Fruit fly (Drosophila melanogaster): Measurements from ENCODE around the gene jar.

jar gene

dm6 chr3R:24226744-24227143 lies 44.3 kb downstream of the jar start, which contains the start of the genes Spps and CG13609 (continued):
- TF ChIP-seq CG11762 (GFP tag; optimal IDR thresholded peaks at IDR 0.05; ENCODE audit: insufficient read depth) (no peak), Blimp-1 (GFP tag; optimal IDR thresholded peaks at IDR 0.05) (peak; percentile 98), cyc (GFP tag; optimal IDR thresholded peaks at IDR 0.05) (no peak), achi (GFP tag; optimal IDR thresholded peaks at IDR 0.05) (peak; percentile 52), CG8319 (GFP tag; optimal IDR thresholded peaks at IDR 0.05) (no peak), Ets96B (tag; optimal IDR thresholded peaks at IDR 0.05) (no peak), ss (GFP tag; optimal IDR thresholded peaks at IDR 0.05) (no peak), CG6276 (GFP tag; optimal IDR thresholded peaks at IDR 0.05) (no peak), Gug (GFP tag; IDR thresholded peaks at IDR 0.05) (no peak), CG11902 (GFP tag; optimal IDR thresholded peaks at IDR 0.05) (no peak), Smox (GFP tag; optimal IDR thresholded peaks at IDR 0.05) (no peak), CG6792 (GFP tag; optimal IDR thresholded peaks at IDR 0.05) (no peak), net (GFP tag; optimal IDR thresholded peaks at IDR 0.05) (no peak), CG34406 (GFP tag; optimal IDR thresholded peaks at IDR 0.05) (no peak), Eip75B (GFP tag; optimal IDR thresholded peaks at IDR 0.05) (no peak), vri (GFP tag; optimal IDR thresholded peaks at IDR 0.05) (no peak), Eip78C (GFP tag) (peak; percentile 58), CG7368 (GFP tag; optimal IDR thresholded peaks at IDR 0.05) (no peak)

- TF ChIP-seq CG10631 (GFP tag; optimal IDR thresholded peaks at IDR 0.05), result peak; percentile 51
- TF ChIP-seq Met (GFP tag; optimal IDR thresholded peaks at IDR 0.05), result no peak
- no peak for TF ChIP-seq vri (GFP tag; optimal IDR thresholded peaks at IDR 0.05)
- no peak for TF ChIP-seq CG8632 (GFP tag; optimal IDR thresholded peaks at IDR 0.05)
- TF ChIP-seq OdsH (GFP tag; optimal IDR thresholded peaks at IDR 0.05), result peak; percentile 52
- TF ChIP-seq eg (GFP tag; IDR thresholded peaks at IDR 0.05), result peak; percentile 54; the same call in 2 of the 3 replicates
- peak; percentile 63 for TF ChIP-seq Hr4 (GFP tag; optimal IDR thresholded peaks at IDR 0.05)
- TF ChIP-seq ss (GFP tag; optimal IDR thresholded peaks at IDR 0.05), result no peak
- TF ChIP-seq Sox14 (GFP tag; optimal IDR thresholded peaks at IDR 0.05), result peak; percentile 59
- TF ChIP-seq Eip93F (GFP tag; optimal IDR thresholded peaks at IDR 0.05), result no peak
- no peak for TF ChIP-seq CG1621 (tag; optimal IDR thresholded peaks at IDR 0.05)
- TF ChIP-seq pdm3 (GFP tag; optimal IDR thresholded peaks at IDR 0.05), result no peak
- peak; percentile 58 for TF ChIP-seq esn (GFP tag; optimal IDR thresholded peaks at IDR 0.05)
- TF ChIP-seq CG32006 (GFP tag; optimal IDR thresholded peaks at IDR 0.05), result no peak
- TF ChIP-seq CG16779 (tag; optimal IDR thresholded peaks at IDR 0.05), result no peak
- no peak for TF ChIP-seq salr (GFP tag; optimal IDR thresholded peaks at IDR 0.05)
- no peak for TF ChIP-seq spab (GFP tag; optimal IDR thresholded peaks at IDR 0.05)
- no peak for TF ChIP-seq fd85E (GFP tag; optimal IDR thresholded peaks at IDR 0.05)
- peak; percentile 49 for TF ChIP-seq topi (GFP tag; optimal IDR thresholded peaks at IDR 0.05)
- TF ChIP-seq fkh (GFP tag; optimal IDR thresholded peaks at IDR 0.05), result peak; percentile 59
- peak; percentile 53 for TF ChIP-seq Eip75B (GFP tag; optimal IDR thresholded peaks at IDR 0.05)
- no peak for TF ChIP-seq Sox102F (GFP tag; optimal IDR thresholded peaks at IDR 0.05)
- TF ChIP-seq Hr38 (GFP tag; optimal IDR thresholded peaks at IDR 0.05), result no peak
- peak; percentile 49 for TF ChIP-seq dsx (GFP tag; optimal IDR thresholded peaks at IDR 0.05; ENCODE audit: poor library complexity, severe bottlenecking)
- TF ChIP-seq Eip78C (GFP tag), result peak; percentile 72
- no peak for TF ChIP-seq CG6854 (GFP tag; optimal IDR thresholded peaks at IDR 0.05)
- TF ChIP-seq cyc (GFP tag; optimal IDR thresholded peaks at IDR 0.05), result peak; percentile 43
- TF ChIP-seq Ets21C (GFP tag; optimal IDR thresholded peaks at IDR 0.05), result peak; percentile 51
- no peak for TF ChIP-seq CG6276 (GFP tag; optimal IDR thresholded peaks at IDR 0.05)
- TF ChIP-seq CG6808 (GFP tag; optimal IDR thresholded peaks at IDR 0.05), result no peak
- peak; percentile 27 for TF ChIP-seq CG3919 (GFP tag; optimal IDR thresholded peaks at IDR 0.05)
- no peak for TF ChIP-seq CG34406 (GFP tag; optimal IDR thresholded peaks at IDR 0.05)
- peak; percentile 73 for TF ChIP-seq CG6163 (GFP tag; IDR thresholded peaks at IDR 0.05)
- no peak for TF ChIP-seq CG11294 (GFP tag; IDR thresholded peaks at IDR 0.05)
- TF ChIP-seq CG3032 (tag; optimal IDR thresholded peaks at IDR 0.05), result peak; percentile 54
- no peak for TF ChIP-seq CG8319 (GFP tag; optimal IDR thresholded peaks at IDR 0.05)
- peak; percentile 9 for TF ChIP-seq Lpt (GFP tag; optimal IDR thresholded peaks at IDR 0.05)
Measured at dm6 chr3R:24221334-24222302, 49.4 kb downstream of the jar start, which contains the start of gene twin. twin (minus strand) TSS chr3R:24221965.
